Worm (Caenorhabditis elegans): ENCODE results near the gene F45F2.10.

F45F2.10 gene

ce11 chrV:8500348-8500747 is 18.3 kb downstream of the F45F2.10 start (continued):
- TF ChIP-seq nhr-76 (tag; optimal IDR thresholded peaks at IDR 0.05) = no peak
- TF ChIP-seq dmd-9 (GFP tag; IDR thresholded peaks at IDR 0.05) = peak; percentile 97
- TF ChIP-seq lin-1 (GFP tag; IDR thresholded peaks at IDR 0.05) = peak; percentile 99
- peak; percentile 100 for TF ChIP-seq F26F4.8 (GFP tag; conservative IDR thresholded peaks at IDR 0.05)
- no peak for TF ChIP-seq ama-1 (optimal IDR thresholded peaks at IDR 0.05)
- TF ChIP-seq egl-27 (tag; optimal IDR thresholded peaks at IDR 0.05) = no peak
- TF ChIP-seq jun-1 (tag; optimal IDR thresholded peaks at IDR 0.05) = peak; percentile 89
- TF ChIP-seq ceh-44 (GFP tag; IDR thresholded peaks at IDR 0.05) = peak; percentile 96
- TF ChIP-seq ztf-7 (tag; optimal IDR thresholded peaks at IDR 0.05) = peak; percentile 95
- TF ChIP-seq arid-1 (GFP tag; conservative IDR thresholded peaks at IDR 0.05) = peak; percentile 99
- TF ChIP-seq dpl-1 (GFP tag; optimal IDR thresholded peaks at IDR 0.05) = peak; percentile 76
- TF ChIP-seq nhr-41 (GFP tag; IDR thresholded peaks at IDR 0.05) = peak; percentile 100
- TF ChIP-seq pqm-1 (tag; optimal IDR thresholded peaks at IDR 0.05) = no peak
- peak; percentile 98 for TF ChIP-seq F49E8.2 (tag; optimal IDR thresholded peaks at IDR 0.05; ENCODE audit: borderline replicate concordance)
- TF ChIP-seq F44E2.7 (GFP tag; IDR thresholded peaks at IDR 0.05) = peak; percentile 100
- TF ChIP-seq skn-1 (tag; optimal IDR thresholded peaks at IDR 0.05) = no peak
- peak; percentile 88; the same call in 1 of the 2 replicates for TF ChIP-seq tag-97 (GFP tag; IDR thresholded peaks at IDR 0.05)
- TF ChIP-seq fos-1 (tag; optimal IDR thresholded peaks at IDR 0.05) = peak; percentile 47
- peak; percentile 70 for TF ChIP-seq hlh-30 (tag; optimal IDR thresholded peaks at IDR 0.05; ENCODE audit: insufficient read depth)
- TF ChIP-seq unc-62 (GFP tag; optimal IDR thresholded peaks at IDR 0.05 in 1 of 2) = no peak
- no peak for TF ChIP-seq unc-62 (tag; optimal IDR thresholded peaks at IDR 0.05)
- TF ChIP-seq attf-4 (tag; optimal IDR thresholded peaks at IDR 0.05) = peak; percentile 86
- no peak; the same call in 1 of the 2 replicates for TF ChIP-seq set-16 (GFP tag; IDR thresholded peaks at IDR 0.05)
- TF ChIP-seq F37D6.2 (tag; optimal IDR thresholded peaks at IDR 0.05) = peak; percentile 91
- no peak for TF ChIP-seq ceh-62 (tag; optimal IDR thresholded peaks at IDR 0.05)
- TF ChIP-seq nhr-237 (tag; optimal IDR thresholded peaks at IDR 0.05) = no peak
- TF ChIP-seq unc-130 (GFP tag; optimal IDR thresholded peaks at IDR 0.05) = peak; percentile 94
- TF ChIP-seq F10B5.3 (tag; optimal IDR thresholded peaks at IDR 0.05) = peak; percentile 95
- peak; percentile 98 for TF ChIP-seq Y5F2A.4 (GFP tag; optimal IDR thresholded peaks at IDR 0.05)
- peak; percentile 99 for TF ChIP-seq vab-7 (GFP tag; IDR thresholded peaks at IDR 0.05)
- peak; percentile 96 for TF ChIP-seq rbr-2 (tag; optimal IDR thresholded peaks at IDR 0.05)
- TF ChIP-seq madf-9 (GFP tag; conservative IDR thresholded peaks at IDR 0.05) = peak; percentile 97
- peak; percentile 82 for TF ChIP-seq nhr-6 (tag; optimal IDR thresholded peaks at IDR 0.05)
- TF ChIP-seq duxl-1 (tag; optimal IDR thresholded peaks at IDR 0.05; ENCODE audit: poor library complexity) = peak; percentile 98
- peak; percentile 100 for TF ChIP-seq lim-7 (GFP tag; IDR thresholded peaks at IDR 0.05)
- peak; percentile 98 for TF ChIP-seq ZK337.2 (GFP tag; IDR thresholded peaks at IDR 0.05)
- peak; percentile 65 for TF ChIP-seq nhr-28 (tag; optimal IDR thresholded peaks at IDR 0.05)
- TF ChIP-seq unc-39 (tag; optimal IDR thresholded peaks at IDR 0.05) = no peak
- TF ChIP-seq lin-38 (GFP tag; IDR thresholded peaks at IDR 0.05) = peak; percentile 95
- peak; percentile 91 for TF ChIP-seq hlh-11 (tag; optimal IDR thresholded peaks at IDR 0.05)
- TF ChIP-seq sdz-12 (GFP tag; optimal IDR thresholded peaks at IDR 0.05) = peak; percentile 99
- peak; percentile 95 for TF ChIP-seq lir-3 (tag; optimal IDR thresholded peaks at IDR 0.05)
- TF ChIP-seq tra-1 (GFP tag; IDR thresholded peaks at IDR 0.05) = peak; percentile 99
- TF ChIP-seq nhr-77 (tag; optimal IDR thresholded peaks at IDR 0.05) = peak; percentile 79
- peak; percentile 4 for TF ChIP-seq nhr-11 (tag; optimal IDR thresholded peaks at IDR 0.05)
- TF ChIP-seq ztf-11 (tag; optimal IDR thresholded peaks at IDR 0.05) = no peak
- peak; percentile 99 for TF ChIP-seq saeg-2 (GFP tag; IDR thresholded peaks at IDR 0.05)
- TF ChIP-seq mdl-1 (tag; optimal IDR thresholded peaks at IDR 0.05) = peak; percentile 8 to 59
- peak; percentile 72 to 86 for TF ChIP-seq lsy-2 (tag; optimal IDR thresholded peaks at IDR 0.05)
- peak; percentile 90 for TF ChIP-seq dve-1 (tag; optimal IDR thresholded peaks at IDR 0.05; ENCODE audit: insufficient read depth)
- TF ChIP-seq Y105C5A.15 (GFP tag; IDR thresholded peaks at IDR 0.05) = peak; percentile 100
- TF ChIP-seq nhr-10 (tag; optimal IDR thresholded peaks at IDR 0.05) = peak; percentile 54
- peak; percentile 93 for TF ChIP-seq zfp-3 (GFP tag; conservative IDR thresholded peaks at IDR 0.05)

All from whole organism, L4 larva.